Worm (Caenorhabditis elegans) whole organism, early embryonic: ENCODE measurements around the gene srx-6.

Experiments
- F13C5.2 ChIP-seq: sonication (generic microtip); optimal IDR thresholded peaks from 2 replicates; lab custom pipeline; 2017; ENCODE audit warnings: mild to moderate bottlenecking, missing genetic modification characterization, inconsistent platforms, missing compliant biosample characterization
- aly-1 ChIP-seq: sonication (generic microtip); optimal IDR thresholded peaks from 2 replicates; lab custom pipeline; 2016; ENCODE audit warnings: missing genetic modification characterization, missing compliant biosample characterization
- ama-1 ChIP-seq: fragments of 150-350 bp; optimal IDR thresholded peaks from 2 replicates; lab custom pipeline; 2014
- ceh-13 ChIP-seq: fragments of 200-800 bp; sonication (Bioruptor generic); optimal IDR thresholded peaks from 2 replicates; lab custom pipeline; 2018; ENCODE audit warnings: mild to moderate bottlenecking, missing genetic modification characterization, missing compliant biosample characterization
- flt-1 ChIP-seq: fragments of 200-800 bp; sonication (Bioruptor generic); IDR thresholded peaks from 2 replicates; pipeline ENCODE4 v1.3.6; 2022; ENCODE audit warnings: missing genetic modification characterization, missing compliant biosample characterization
- hnd-1 ChIP-seq: sonication (generic microtip); optimal IDR thresholded peaks from 2 replicates; lab custom pipeline; 2016; ENCODE audit warnings: missing genetic modification characterization, missing compliant biosample characterization
- pes-1 ChIP-seq: fragments of 200-800 bp; sonication (Bioruptor generic); IDR thresholded peaks from 2 replicates; pipeline ENCODE4 v1.3.6; 2022; ENCODE audit warnings: missing genetic modification reagents, missing genetic modification characterization, missing compliant biosample characterization
- sea-1 ChIP-seq: fragments of 200-800 bp; sonication (Bioruptor generic); conservative IDR thresholded peaks from 2 replicates; pipeline ENCODE4 v1.3.6; 2022; ENCODE audit warnings: missing genetic modification characterization, missing compliant biosample characterization

ce11 chrV:7343522-7343921 lies 30.4 kb upstream of the srx-6 start, which contains the start of gene srh-244:
- TF ChIP-seq flt-1 (no peak), hnd-1 (tag; lab: Kevin White, UChicago) (no peak), sea-1 (no peak), ceh-13 (GFP tag; lab: Kevin White, UChicago) (no peak), ama-1 (lab: Kevin White, UChicago) (no peak), F13C5.2 (tag; lab: Kevin White, UChicago) (no peak), pes-1 (GFP tag; lab: Robert Waterston, UW) (no peak), aly-1 (tag; lab: Kevin White, UChicago) (no peak)
